Worm (Caenorhabditis elegans) whole organism, young adult: Measurements from ENCODE around the gene ZK228.3.

ENCODE experiments used
- B0019.2 ChIP-seq: fragments of 200-800 bp; sonication (Bioruptor generic); conservative IDR thresholded peaks from 2 replicates; pipeline ENCODE4 v1.3.6; 2022; ENCODE audit warnings: missing genetic modification reagents, missing genetic modification characterization, missing compliant biosample characterization
- B0336.3 ChIP-seq: fragments of 200-800 bp; sonication (Bioruptor generic); IDR thresholded peaks from 2 replicates; pipeline ENCODE4 v1.3.6; 2022; ENCODE audit warnings: missing genetic modification characterization, missing compliant biosample characterization
- D2030.7 ChIP-seq: fragments of 200-800 bp; sonication (Bioruptor generic); IDR thresholded peaks from 2 replicates; pipeline ENCODE4 v1.3.6; 2022; ENCODE audit warnings: missing genetic modification reagents, missing genetic modification characterization, missing compliant biosample characterization
- F22D6.2 ChIP-seq: sonication (generic microtip); optimal IDR thresholded peaks from 2 replicates; lab custom pipeline; 2016; ENCODE audit warnings: mild to moderate bottlenecking, missing genetic modification characterization, missing compliant biosample characterization
- F49E8.2 ChIP-seq: sonication (generic microtip); optimal IDR thresholded peaks from 3 replicates; lab custom pipeline; 2017; ENCODE audit warnings: missing genetic modification characterization, mild to moderate bottlenecking, missing compliant biosample characterization, antibody characterized with exemption, moderate library complexity; ENCODE audit not compliant: insufficient read depth
- F57C9.4 ChIP-seq: sonication (generic microtip); optimal IDR thresholded peaks from 2 replicates; lab custom pipeline; 2017; ENCODE audit warnings: mild to moderate bottlenecking, missing genetic modification characterization, missing compliant biosample characterization
- K12H6.12 ChIP-seq: fragments of 200-800 bp; sonication (Bioruptor generic); optimal IDR thresholded peaks from 2 replicates; lab custom pipeline; 2018; ENCODE audit warnings: mild to moderate bottlenecking, missing genetic modification characterization, missing compliant biosample characterization
- T07F8.4 ChIP-seq: sonication (generic microtip); optimal IDR thresholded peaks from 2 replicates; lab custom pipeline; 2016; ENCODE audit warnings: mild to moderate bottlenecking, missing genetic modification characterization, moderate library complexity, missing compliant biosample characterization
- T26A5.8 ChIP-seq: sonication (generic microtip); optimal IDR thresholded peaks from 2 replicates; lab custom pipeline; 2016; ENCODE audit warnings: missing genetic modification characterization, missing compliant biosample characterization
- Y56A3A.18 ChIP-seq: fragments of 200-800 bp; sonication (Bioruptor generic); IDR thresholded peaks from 2 replicates; pipeline ENCODE4 v1.3.6; 2022; ENCODE audit warnings: missing genetic modification reagents, missing genetic modification characterization, missing compliant biosample characterization
- Y95B8A.8 ChIP-seq: fragments of 200-800 bp; sonication (Bioruptor generic); IDR thresholded peaks from 2 replicates; pipeline ENCODE4 v1.3.6; 2022; ENCODE audit warnings: missing genetic modification reagents, missing genetic modification characterization, missing compliant biosample characterization
- atf-7 ChIP-seq: sonication (generic microtip); optimal IDR thresholded peaks from 2 replicates; lab custom pipeline; 2017; ENCODE audit warnings: mild to moderate bottlenecking, missing genetic modification characterization, missing compliant biosample characterization
- attf-3 ChIP-seq: fragments of 200-800 bp; sonication (Bioruptor generic); conservative IDR thresholded peaks from 2 replicates; pipeline ENCODE4 v1.3.6; 2022; ENCODE audit warnings: missing genetic modification reagents, missing genetic modification characterization, missing compliant biosample characterization
- bed-1 ChIP-seq: fragments of 200-800 bp; sonication (Bioruptor generic); IDR thresholded peaks from 2 replicates; pipeline ENCODE4 v1.3.6; 2022; ENCODE audit warnings: missing genetic modification reagents, missing genetic modification characterization, missing compliant biosample characterization
- cebp-1 ChIP-seq, 2 experiments: fragments of 200-800 bp in 1 of 2; sonication (Bioruptor generic) in 1 of 2; sonication (generic microtip) in 1 of 2; IDR thresholded peaks in 1 of 2; optimal IDR thresholded peaks in 1 of 2; 2 replicates each; pipeline versions ENCODE4 v1.3.6 to Lab custom; 2017 to 2022; ENCODE audit warnings: missing compliant biosample characterization in 2 of 2, missing genetic modification characterization in 2 of 2, mild to moderate bottlenecking in 1 of 2, missing genetic modification reagents in 1 of 2, moderate library complexity in 1 of 2
- ceh-100 ChIP-seq: fragments of 200-800 bp; sonication (Bioruptor generic); IDR thresholded peaks from 2 replicates; pipeline ENCODE4 v1.3.6; 2022; ENCODE audit warnings: missing genetic modification reagents, missing genetic modification characterization, missing compliant biosample characterization
- ceh-27 ChIP-seq: fragments of 200-800 bp; sonication (Bioruptor generic); optimal IDR thresholded peaks from 2 replicates; lab custom pipeline; 2018; ENCODE audit warnings: mild to moderate bottlenecking, missing genetic modification characterization, moderate library complexity, missing compliant biosample characterization
- ceh-40 ChIP-seq: fragments of 200-800 bp; sonication (Bioruptor generic); IDR thresholded peaks from 2 replicates; pipeline ENCODE4 v1.3.6; 2022; ENCODE audit warnings: missing genetic modification characterization, missing compliant biosample characterization
- ceh-79 ChIP-seq: sonication (generic microtip); optimal IDR thresholded peaks from 2 replicates; lab custom pipeline; 2017; ENCODE audit warnings: mild to moderate bottlenecking, missing genetic modification characterization, missing compliant biosample characterization
- ceh-91 ChIP-seq: fragments of 200-800 bp; sonication (Bioruptor generic); IDR thresholded peaks from 2 replicates; pipeline ENCODE4 v1.3.6; 2022; ENCODE audit warnings: missing genetic modification reagents, missing genetic modification characterization, missing compliant biosample characterization
- dox-1 ChIP-seq: fragments of 200-800 bp; sonication (Bioruptor generic); IDR thresholded peaks from 2 replicates; pipeline ENCODE4 v1.3.6; 2022; ENCODE audit warnings: missing genetic modification reagents, missing genetic modification characterization, missing compliant biosample characterization
- egrh-3 ChIP-seq: fragments of 200-800 bp; sonication (Bioruptor generic); IDR thresholded peaks from 2 replicates; pipeline ENCODE4 v1.3.6; 2022; ENCODE audit warnings: missing genetic modification reagents, missing genetic modification characterization, missing compliant biosample characterization
- gei-17 ChIP-seq: fragments of 200-800 bp; sonication (Bioruptor generic); optimal IDR thresholded peaks from 2 replicates; lab custom pipeline; 2018; ENCODE audit warnings: mild to moderate bottlenecking, missing genetic modification characterization, missing compliant biosample characterization
- hlh-12 ChIP-seq: sonication (generic microtip); optimal IDR thresholded peaks from 2 replicates; lab custom pipeline; 2016; ENCODE audit warnings: missing genetic modification characterization, missing compliant biosample characterization
- hmg-1.2 ChIP-seq: fragments of 200-800 bp; sonication (Bioruptor generic); IDR thresholded peaks from 2 replicates; pipeline ENCODE4 v1.3.6; 2022; ENCODE audit warnings: missing genetic modification reagents, missing genetic modification characterization, missing compliant biosample characterization
- hmg-20 ChIP-seq: fragments of 200-800 bp; sonication (Bioruptor generic); IDR thresholded peaks from 2 replicates; pipeline ENCODE4 v1.3.6; 2022; ENCODE audit warnings: missing genetic modification reagents, missing genetic modification characterization, missing compliant biosample characterization
- hrde-1 ChIP-seq: sonication (generic microtip); optimal IDR thresholded peaks from 2 replicates; lab custom pipeline; 2016; ENCODE audit warnings: missing genetic modification characterization, mild to moderate bottlenecking, missing compliant biosample characterization, moderate library complexity, missing genotype, missing genetic modification reagents, borderline replicate concordance
- let-526 ChIP-seq: fragments of 200-800 bp; sonication (Bioruptor generic); IDR thresholded peaks from 2 replicates; pipeline ENCODE4 v1.3.6; 2022; ENCODE audit warnings: missing genetic modification reagents, missing genetic modification characterization, missing compliant biosample characterization
- lin-26 ChIP-seq: fragments of 200-800 bp; sonication (Bioruptor generic); IDR thresholded peaks from 2 replicates; pipeline ENCODE4 v1.3.6; 2022; ENCODE audit warnings: missing genetic modification reagents, missing genetic modification characterization, missing compliant biosample characterization
- lin-35 ChIP-seq, 3 experiments: fragments of 150-350 bp in 2 of 3; sonication (generic microtip) in 1 of 3; optimal IDR thresholded peaks; 2 replicates each; lab custom pipeline; 2014 to 2018; ENCODE audit warnings: missing biosample characterization in 3 of 3, missing genetic modification characterization in 3 of 3, missing genetic modification reagents in 3 of 3
- lin-40 ChIP-seq: sonication (generic microtip); optimal IDR thresholded peaks from 2 replicates; lab custom pipeline; 2016; ENCODE audit warnings: missing genetic modification characterization, mild to moderate bottlenecking, missing compliant biosample characterization, missing genotype, missing genetic modification reagents
- lin-54 ChIP-seq: fragments of 200-800 bp; sonication (Bioruptor generic); optimal IDR thresholded peaks from 2 replicates; lab custom pipeline; 2018; ENCODE audit warnings: mild to moderate bottlenecking, missing genetic modification characterization, missing compliant biosample characterization
- lir-1 ChIP-seq: fragments of 200-800 bp; sonication (Bioruptor generic); conservative IDR thresholded peaks from 2 replicates; pipeline ENCODE4 v1.3.6; 2022; ENCODE audit warnings: missing genetic modification reagents, missing genetic modification characterization, missing compliant biosample characterization
- madf-6 ChIP-seq: fragments of 200-800 bp; sonication (Bioruptor generic); IDR thresholded peaks from 2 replicates; pipeline ENCODE4 v1.3.6; 2022; ENCODE audit warnings: missing genetic modification reagents, missing genetic modification characterization, missing compliant biosample characterization
- madf-8 ChIP-seq: fragments of 200-800 bp; sonication (Bioruptor generic); conservative IDR thresholded peaks from 2 replicates; pipeline ENCODE4 v1.3.6; 2022; ENCODE audit warnings: missing genetic modification reagents, missing genetic modification characterization, missing compliant biosample characterization
- mes-4 ChIP-seq: sonication (generic microtip); optimal IDR thresholded peaks from 2 replicates; lab custom pipeline; 2016; ENCODE audit warnings: missing genotype, missing genetic modification characterization, missing compliant biosample characterization
- nhr-179 ChIP-seq: sonication (generic microtip); optimal IDR thresholded peaks from 2 replicates; lab custom pipeline; 2016; ENCODE audit warnings: mild to moderate bottlenecking, missing genetic modification characterization, missing compliant biosample characterization
- nhr-80 ChIP-seq: sonication (generic microtip); optimal IDR thresholded peaks from 2 replicates; lab custom pipeline; 2016; ENCODE audit warnings: missing genetic modification characterization, missing compliant biosample characterization
- nhr-90 ChIP-seq: sonication (generic microtip); optimal IDR thresholded peaks from 2 replicates; lab custom pipeline; 2016; ENCODE audit warnings: missing genotype, mild to moderate bottlenecking, missing genetic modification characterization, missing compliant biosample characterization
- rec-8 ChIP-seq, 2 experiments: sonication (generic microtip); optimal IDR thresholded peaks; 2 replicates each; lab custom pipeline; 2016; ENCODE audit warnings: mild to moderate bottlenecking in 2 of 2, missing genetic modification characterization in 2 of 2, missing genetic modification reagents in 2 of 2, missing genotype in 2 of 2, missing biosample characterization in 1 of 2, missing compliant biosample characterization in 1 of 2, moderate library complexity in 1 of 2
- repo-1 ChIP-seq: sonication (generic microtip); optimal IDR thresholded peaks from 2 replicates; lab custom pipeline; 2017; ENCODE audit warnings: mild to moderate bottlenecking, missing genetic modification characterization, missing compliant biosample characterization
- somi-1 ChIP-seq: fragments of 200-800 bp; sonication (Bioruptor generic); optimal IDR thresholded peaks from 2 replicates; lab custom pipeline; 2018; ENCODE audit warnings: mild to moderate bottlenecking, missing genetic modification characterization, missing compliant biosample characterization
- tlf-1 ChIP-seq: fragments of 200-800 bp; sonication (Bioruptor generic); optimal IDR thresholded peaks from 2 replicates; lab custom pipeline; 2018; ENCODE audit warnings: mild to moderate bottlenecking, missing genetic modification characterization, missing compliant biosample characterization
- unc-62 ChIP-seq: fragments of 150-350 bp; optimal IDR thresholded peaks from 2 replicates; lab custom pipeline; 2014; ENCODE audit warnings: missing biosample characterization, missing genetic modification reagents, missing genetic modification characterization
- xnd-1 ChIP-seq: sonication (generic microtip); optimal IDR thresholded peaks from 2 replicates; lab custom pipeline; 2016; ENCODE audit warnings: missing genotype, missing genetic modification reagents, missing genetic modification characterization, missing compliant biosample characterization
- zim-3 ChIP-seq: sonication (generic microtip); optimal IDR thresholded peaks from 2 replicates; lab custom pipeline; 2017; ENCODE audit warnings: mild to moderate bottlenecking, missing genetic modification characterization, moderate library complexity, missing compliant biosample characterization
- ztf-18 ChIP-seq: sonication (generic microtip); optimal IDR thresholded peaks from 2 replicates; lab custom pipeline; 2016; ENCODE audit warnings: missing genotype, mild to moderate bottlenecking, missing genetic modification characterization, missing compliant biosample characterization
- ztf-26 ChIP-seq: sonication (generic microtip); optimal IDR thresholded peaks from 2 replicates; lab custom pipeline; 2017; ENCODE audit warnings: missing genetic modification characterization, missing compliant biosample characterization
- ztf-3 ChIP-seq: fragments of 200-800 bp; sonication (Bioruptor generic); optimal IDR thresholded peaks from 2 replicates; lab custom pipeline; 2018; ENCODE audit warnings: mild to moderate bottlenecking, missing genetic modification characterization, missing compliant biosample characterization

ZK228.3 gene

ce11 chrV:18412351-18412750 is 48.7 kb downstream of the ZK228.3 start (continued):
- TF ChIP-seq B0019.2 (GFP tag; lab: Robert Waterston, UW) (no peak), cebp-1 (GFP tag; IDR thresholded peaks at IDR 0.05; lab: Robert Waterston, UW) (no peak), cebp-1 (tag; optimal IDR thresholded peaks at IDR 0.05; lab: Kevin White, UChicago) (peak; percentile 47), lin-54 (peak; percentile 19), tlf-1 (GFP tag; lab: Kevin White, UChicago) (no peak), dox-1 (GFP tag; lab: Robert Waterston, UW) (peak; percentile 51; the same call in 1 of the 2 replicates), egrh-3 (GFP tag; lab: Robert Waterston, UW) (no peak), lir-1 (no peak), lin-40 (no peak), zim-3 (peak; percentile 43), attf-3 (GFP tag; lab: Robert Waterston, UW) (0 out of 2 replicates have a peak, but pooled peaks have one; percentile 20), nhr-80 (tag; lab: Kevin White, UChicago) (peak; percentile 2), hrde-1 (tag; lab: Kevin White, UChicago) (no peak), hlh-12 (tag; lab: Kevin White, UChicago) (peak; percentile 11), B0336.3 (no peak), nhr-90 (tag; lab: Kevin White, UChicago) (peak; percentile 52), K12H6.12 (no peak), ceh-40 (GFP tag; lab: Robert Waterston, UW) (no peak), bed-1 (GFP tag; lab: Robert Waterston, UW) (no peak), rec-8 (tag; optimal IDR thresholded peaks at IDR 0.05; lab: Kevin White, UChicago) (peak in 1 of 2 experiments; percentile 33), T07F8.4 (tag; lab: Kevin White, UChicago) (peak; percentile 1), mes-4 (tag; lab: Kevin White, UChicago) (no peak), D2030.7 (0 out of 2 replicates have a peak, but pooled peaks have one; percentile 26), ztf-3 (GFP tag; lab: Kevin White, UChicago) (no peak), ceh-79 (tag; lab: Kevin White, UChicago) (no peak), T26A5.8 (tag; lab: Kevin White, UChicago) (peak; percentile 25), ztf-18 (peak; percentile 66), gei-17 (GFP tag; lab: Kevin White, UChicago) (no peak), madf-6 (GFP tag; lab: Robert Waterston, UW) (peak; percentile 60; the same call in 1 of the 2 replicates), ceh-27 (no peak), hmg-20 (GFP tag; lab: Robert Waterston, UW) (no peak), xnd-1 (tag; lab: Kevin White, UChicago) (no peak), F22D6.2 (tag; lab: Kevin White, UChicago) (no peak), hmg-1.2 (GFP tag; lab: Robert Waterston, UW) (peak; percentile 64), ztf-26 (tag; lab: Kevin White, UChicago) (no peak), F57C9.4 (tag; lab: Kevin White, UChicago) (no peak), let-526 (GFP tag; lab: Robert Waterston, UW) (no peak), Y95B8A.8 (GFP tag; lab: Robert Waterston, UW) (no peak), F49E8.2 (tag; lab: Kevin White, UChicago) (peak; percentile 50), atf-7 (tag; lab: Kevin White, UChicago) (no peak), Y56A3A.18 (GFP tag; lab: Robert Waterston, UW) (peak; percentile 77; the same call in 1 of the 2 replicates), nhr-179 (no peak), ceh-100 (GFP tag; lab: Robert Waterston, UW) (no peak), somi-1 (GFP tag; lab: Kevin White, UChicago) (no peak), madf-8 (GFP tag; lab: Robert Waterston, UW) (no peak), lin-35 (GFP tag; optimal IDR thresholded peaks at IDR 0.05; lab: Kevin White, UChicago) (peak in 1 of 3 experiments; percentile 56), ceh-91 (GFP tag; lab: Robert Waterston, UW) (no peak), unc-62 (no peak), repo-1 (tag; lab: Kevin White, UChicago) (no peak), lin-26 (GFP tag; lab: Robert Waterston, UW) (peak; percentile 79)
